Fruit fly (Drosophila melanogaster): ENCODE data around the gene CG9705.

DNA sequence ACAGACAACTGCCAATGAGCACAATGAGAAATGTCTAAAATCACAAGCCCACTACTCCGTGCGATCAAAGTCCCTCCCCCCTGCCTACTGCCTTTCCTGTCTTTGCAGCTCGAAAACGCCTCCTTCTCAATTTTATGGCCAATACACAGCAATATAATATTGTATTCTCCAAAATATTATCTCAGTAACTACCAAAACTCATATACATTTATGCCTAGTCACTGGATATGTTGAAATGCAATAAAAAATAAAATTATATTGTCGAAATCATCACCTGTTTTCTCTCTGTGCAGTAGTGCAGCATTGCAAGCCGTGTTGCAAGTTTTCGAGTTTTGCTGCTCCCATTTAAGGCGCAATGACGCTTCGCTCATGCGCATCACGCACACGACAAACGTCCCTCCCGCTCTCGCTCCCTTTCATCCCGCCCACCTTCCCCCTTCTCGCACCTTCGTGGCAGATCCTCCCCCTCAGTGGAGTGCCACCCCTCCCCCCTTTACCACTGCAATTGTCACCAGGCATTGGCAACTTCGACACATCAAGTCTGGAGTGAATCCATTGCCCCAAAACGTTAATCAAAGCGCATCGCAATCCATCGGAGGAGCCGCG is 21.3 kb upstream of the CG9705 start:
- TF ChIP-seq CG11093 (GFP tag; IDR thresholded peaks at IDR 0.05) (no peak), CG9797 (GFP tag; optimal IDR thresholded peaks at IDR 0.05) (no peak), CG3281 (GFP tag; optimal IDR thresholded peaks at IDR 0.05) (no peak), CG6854 (GFP tag; optimal IDR thresholded peaks at IDR 0.05) (no peak), CG6689 (GFP tag; IDR thresholded peaks at IDR 0.05) (no peak), CG33213 (GFP tag; optimal IDR thresholded peaks at IDR 0.05) (no peak), shn (GFP tag; optimal IDR thresholded peaks at IDR 0.05) (no peak), nom (GFP tag; optimal IDR thresholded peaks at IDR 0.05) (peak; percentile 92), CG10274 (GFP tag; optimal IDR thresholded peaks at IDR 0.05) (no peak)

Data from whole organism, embryonic.